Fruit fly (Drosophila melanogaster): ENCODE measurements around the gene PDCD-5.

The PDCD-5 gene

dm6 chr3L:16262440-16262839 lies 30.6 kb upstream of the PDCD-5 start, which contains the start of gene CG13071:
Gene CG13071 (plus strand): TSS chr3L:16262740.
- TF ChIP-seq CG14655 (GFP tag; optimal IDR thresholded peaks at IDR 0.05): no peak
- TF ChIP-seq CG13204 (GFP tag; optimal IDR thresholded peaks at IDR 0.05): no peak
- TF ChIP-seq CG10348 (GFP tag; IDR thresholded peaks at IDR 0.05): no peak
- no peak for TF ChIP-seq gl (tag; optimal IDR thresholded peaks at IDR 0.05)
- TF ChIP-seq CG12605 (GFP tag; IDR thresholded peaks at IDR 0.05): no peak
- TF ChIP-seq CG34367 (tag; optimal IDR thresholded peaks at IDR 0.05): no peak

DNA sequence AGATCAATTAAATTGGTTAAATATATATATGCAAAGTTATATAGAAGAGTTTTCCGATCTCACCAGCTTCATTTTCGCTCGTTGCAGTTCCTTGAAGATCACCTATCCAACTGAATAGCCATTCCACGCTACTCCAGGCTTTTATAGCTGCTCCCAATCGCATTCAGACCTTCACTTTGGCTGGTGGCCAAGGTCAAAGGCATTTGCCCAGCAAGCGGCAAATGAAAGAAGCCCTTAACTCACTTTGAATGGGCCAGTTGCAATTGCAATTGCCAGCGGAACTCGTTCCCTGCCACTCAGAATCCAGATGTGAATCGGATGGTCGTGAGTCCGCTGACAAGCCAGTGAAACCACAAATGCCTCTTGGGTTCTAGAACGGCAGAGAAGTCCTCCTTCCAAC lies 29.7 kb upstream of the PDCD-5 start, which contains the start of gene CG34247:
CG34247 (minus strand) TSS at position 101 of the 400 bp plus-strand sequence.
- TF ChIP-seq EcR (GFP tag; optimal IDR thresholded peaks at IDR 0.05) (peak; percentile 15), CG9948 (tag; optimal IDR thresholded peaks at IDR 0.05) (no peak)

- no peak for TF ChIP-seq fd96Ca (GFP tag; IDR thresholded peaks at IDR 0.05)
- TF ChIP-seq CG8301 (tag; optimal IDR thresholded peaks at IDR 0.05): no peak
- TF ChIP-seq Pif1B (GFP tag; optimal IDR thresholded peaks at IDR 0.05): peak; percentile 50
- no peak for TF ChIP-seq CG32121 (GFP tag; IDR thresholded peaks at IDR 0.05)
- peak; percentile 82 for TF ChIP-seq CG8159 (tag; optimal IDR thresholded peaks at IDR 0.05)
- TF ChIP-seq CG15710 (tag; optimal IDR thresholded peaks at IDR 0.05): peak; percentile 76
- peak; percentile 84 for TF ChIP-seq CG17806 (tag; optimal IDR thresholded peaks at IDR 0.05)
- TF ChIP-seq CG4496 (GFP tag; IDR thresholded peaks at IDR 0.05): no peak
- peak; percentile 31 for TF ChIP-seq CG13204 (GFP tag; optimal IDR thresholded peaks at IDR 0.05)
- TF ChIP-seq CG34367 (tag; optimal IDR thresholded peaks at IDR 0.05): peak; percentile 70
- peak; percentile 5 for TF ChIP-seq D1 (tag; optimal IDR thresholded peaks at IDR 0.05)
- no peak for TF ChIP-seq CG12605 (GFP tag; IDR thresholded peaks at IDR 0.05)
- TF ChIP-seq Snoo (tag; optimal IDR thresholded peaks at IDR 0.05): no peak
- no peak for TF ChIP-seq rn (GFP tag; IDR thresholded peaks at IDR 0.05)
- no peak for TF ChIP-seq CG10348 (GFP tag; IDR thresholded peaks at IDR 0.05)
- TF ChIP-seq EcR (GFP tag; optimal IDR thresholded peaks at IDR 0.05): peak; percentile 82
- TF ChIP-seq Pif1A (GFP tag; optimal IDR thresholded peaks at IDR 0.05): peak; percentile 27
- peak; percentile 79 for TF ChIP-seq CG9948 (tag; optimal IDR thresholded peaks at IDR 0.05)
- TF ChIP-seq gl (tag; optimal IDR thresholded peaks at IDR 0.05): peak; percentile 41
- TF ChIP-seq Ets98B (GFP tag; IDR thresholded peaks at IDR 0.05): no peak
- peak; percentile 57 for TF ChIP-seq CG14655 (GFP tag; optimal IDR thresholded peaks at IDR 0.05)
These were observed 27.7 kb upstream of the PDCD-5 start, which contains the start of gene CG13053 for dm6 chr3L:16259552-16259951. Gene CG13053 (minus strand): TSS chr3L:16259722.

DNA sequence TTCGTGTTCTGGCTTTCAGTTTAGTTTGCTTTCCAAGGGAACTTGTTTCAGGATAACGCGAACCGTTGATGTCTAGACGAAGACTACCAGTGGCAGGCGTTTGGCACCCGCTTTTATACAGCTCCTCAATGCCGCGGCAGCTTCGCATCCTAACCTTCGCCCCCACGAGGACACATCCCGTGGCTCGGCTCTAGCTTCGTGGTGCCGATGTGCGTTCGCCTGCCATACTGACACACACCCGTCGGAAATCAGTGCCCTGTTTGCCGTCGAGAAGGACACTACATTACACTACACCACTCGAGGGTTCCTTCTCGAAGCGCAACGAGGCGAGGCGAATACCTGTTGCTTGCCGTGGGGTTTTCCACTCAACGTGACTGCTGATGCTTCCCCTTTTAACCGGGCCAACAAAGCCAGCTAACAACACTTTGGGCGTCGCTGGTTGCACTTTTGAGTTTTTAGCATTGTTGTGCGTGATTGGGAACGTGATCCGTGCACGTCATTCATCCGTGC lies 25.3 kb upstream of the PDCD-5 start, which contains the start of gene CG13054:
CG13054 (minus strand) TSS at position 74 of the 510 bp plus-strand sequence.
- 0 out of 3 replicates have a peak, but pooled peaks have one; percentile 48 for TF ChIP-seq CG4496 (GFP tag; IDR thresholded peaks at IDR 0.05)
- TF ChIP-seq rn (GFP tag; IDR thresholded peaks at IDR 0.05): no peak
- TF ChIP-seq gl (tag; optimal IDR thresholded peaks at IDR 0.05): no peak
- peak; percentile 65; the same call in 1 of the 2 replicates for TF ChIP-seq CG12605 (GFP tag; IDR thresholded peaks at IDR 0.05)
- no peak for TF ChIP-seq Snoo (tag; optimal IDR thresholded peaks at IDR 0.05)
- TF ChIP-seq CG13204 (GFP tag; optimal IDR thresholded peaks at IDR 0.05): no peak

DNA sequence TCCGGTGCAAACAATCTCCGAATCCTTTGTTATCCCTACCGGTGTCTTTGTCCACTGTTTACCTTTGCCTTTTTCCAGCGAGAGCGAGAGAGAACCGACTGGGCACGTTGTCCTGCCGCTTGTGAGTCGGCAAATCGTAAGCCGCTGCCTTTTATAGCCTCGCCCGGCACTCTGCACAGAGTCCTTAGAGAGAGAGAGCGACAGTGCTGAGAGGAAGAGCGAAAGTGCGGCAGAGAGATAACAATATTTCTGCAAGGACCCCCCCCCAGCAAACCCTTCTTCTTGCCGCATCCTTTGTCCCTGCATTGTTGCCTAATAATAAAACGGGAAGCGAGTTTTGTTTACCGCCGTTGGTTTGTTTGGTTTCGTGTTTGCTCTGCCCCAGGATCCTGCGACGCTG lies 20.4 kb upstream of the PDCD-5 start, which contains the start of gene CG13055:
CG13055 (minus strand) TSS at position 101 of the 400 bp plus-strand sequence.
- no peak for TF ChIP-seq CG34367 (tag; optimal IDR thresholded peaks at IDR 0.05)
- no peak for TF ChIP-seq Ets98B (GFP tag; IDR thresholded peaks at IDR 0.05)
- no peak for TF ChIP-seq Pif1A (GFP tag; optimal IDR thresholded peaks at IDR 0.05)

DNA sequence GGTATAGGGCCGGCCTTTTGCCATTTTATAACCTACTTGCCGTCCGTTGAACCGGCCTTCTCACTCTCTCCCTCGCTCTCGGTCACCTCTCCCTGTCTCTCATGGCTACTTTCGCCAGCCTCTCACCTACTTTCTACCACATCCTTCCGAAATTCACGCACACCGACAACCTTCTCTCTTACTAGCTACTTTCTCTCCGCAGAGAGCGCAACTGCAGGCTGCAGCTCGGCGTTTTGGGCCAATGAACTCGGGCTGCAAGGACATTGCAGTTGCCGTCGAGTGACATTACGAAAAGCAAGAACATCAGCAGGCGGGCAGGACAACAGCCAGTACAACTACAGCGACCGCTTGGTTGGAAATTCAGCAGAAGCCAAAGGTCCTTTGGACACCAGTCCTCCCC lies 9.5 kb upstream of the PDCD-5 start:
- TF ChIP-seq CG34367 (tag; optimal IDR thresholded peaks at IDR 0.05) (no peak), EcR (GFP tag; optimal IDR thresholded peaks at IDR 0.05) (peak; percentile 79)

DNA sequence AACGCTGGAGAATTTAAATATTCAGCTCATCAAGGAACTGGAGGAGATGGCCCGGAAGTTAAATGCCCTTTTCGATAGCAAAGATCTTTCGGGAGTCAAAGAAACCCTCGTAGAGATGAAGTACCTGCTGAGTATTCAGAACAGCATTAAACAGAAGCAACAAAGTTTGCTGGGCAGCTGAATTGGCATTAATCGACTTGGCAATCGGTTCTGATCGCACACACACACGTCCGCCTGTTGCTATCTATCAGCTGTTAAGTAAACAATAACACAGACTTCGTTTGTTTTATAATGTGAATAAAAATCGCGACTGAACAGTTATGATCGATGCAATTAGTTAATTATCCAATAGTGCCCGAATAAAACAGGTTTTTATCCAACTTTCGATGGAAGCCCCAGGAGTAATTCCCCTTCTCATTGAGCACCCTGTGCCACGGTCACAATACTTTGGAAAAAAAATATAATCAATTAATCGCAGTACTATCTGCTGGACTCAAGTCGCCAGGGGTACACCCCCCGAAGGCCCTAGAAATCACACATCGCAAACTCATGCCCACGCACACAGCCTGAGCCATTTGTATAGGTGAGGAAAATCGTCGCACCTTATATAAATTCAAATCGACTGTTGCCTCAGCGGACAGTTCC lies 2.1 kb upstream of the PDCD-5 start:
- 0 out of 2 replicates have a peak, but pooled peaks have one; percentile 45 for TF ChIP-seq CG12605 (GFP tag; IDR thresholded peaks at IDR 0.05)
- TF ChIP-seq CG4496 (GFP tag; IDR thresholded peaks at IDR 0.05): no peak
- no peak for TF ChIP-seq Pif1A (GFP tag; optimal IDR thresholded peaks at IDR 0.05)
- TF ChIP-seq Ets98B (GFP tag; IDR thresholded peaks at IDR 0.05): no peak
- no peak for TF ChIP-seq CG17806 (tag; optimal IDR thresholded peaks at IDR 0.05)

DNA sequence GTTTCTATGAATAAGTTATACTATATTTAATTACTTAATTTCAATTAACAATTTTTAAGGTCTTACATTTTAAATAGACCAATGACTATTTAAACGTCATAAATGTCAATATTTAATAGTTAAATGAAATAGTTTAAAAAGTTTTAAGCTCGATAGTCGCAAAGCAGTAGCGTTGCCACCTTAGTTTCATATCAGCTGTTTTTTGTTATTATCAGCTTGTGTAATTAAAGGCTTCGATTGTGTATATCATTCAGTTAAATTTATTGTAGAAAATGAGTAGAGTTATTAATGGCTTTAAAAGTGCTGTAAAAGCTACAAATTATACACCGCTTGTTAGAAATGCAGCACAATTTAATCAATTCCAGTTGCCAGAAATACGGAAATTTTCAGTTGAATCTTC lies 1.1 kb upstream of the PDCD-5 start, which contains the start of gene Hsc20:
Hsc20 (plus strand) TSS at position 204 of the 400 bp plus-strand sequence.
- TF ChIP-seq CG10348 (GFP tag; IDR thresholded peaks at IDR 0.05): no peak
- TF ChIP-seq CG17806 (tag; optimal IDR thresholded peaks at IDR 0.05): no peak
- TF ChIP-seq Snoo (tag; optimal IDR thresholded peaks at IDR 0.05): no peak
- no peak for TF ChIP-seq CG12605 (GFP tag; IDR thresholded peaks at IDR 0.05)
- TF ChIP-seq Pif1B (GFP tag; optimal IDR thresholded peaks at IDR 0.05): no peak
- TF ChIP-seq CG13204 (GFP tag; optimal IDR thresholded peaks at IDR 0.05): no peak

Data from whole organism, pupa.